Worm (Caenorhabditis elegans): Measurements from ENCODE around the gene C49H3.12.
"Not testable (repeated sequence)": the region's sequence is repeated elsewhere in the genome, so short reads cannot be mapped to it uniquely, and the experiment has no call there.

The C49H3.12 gene

DNA sequence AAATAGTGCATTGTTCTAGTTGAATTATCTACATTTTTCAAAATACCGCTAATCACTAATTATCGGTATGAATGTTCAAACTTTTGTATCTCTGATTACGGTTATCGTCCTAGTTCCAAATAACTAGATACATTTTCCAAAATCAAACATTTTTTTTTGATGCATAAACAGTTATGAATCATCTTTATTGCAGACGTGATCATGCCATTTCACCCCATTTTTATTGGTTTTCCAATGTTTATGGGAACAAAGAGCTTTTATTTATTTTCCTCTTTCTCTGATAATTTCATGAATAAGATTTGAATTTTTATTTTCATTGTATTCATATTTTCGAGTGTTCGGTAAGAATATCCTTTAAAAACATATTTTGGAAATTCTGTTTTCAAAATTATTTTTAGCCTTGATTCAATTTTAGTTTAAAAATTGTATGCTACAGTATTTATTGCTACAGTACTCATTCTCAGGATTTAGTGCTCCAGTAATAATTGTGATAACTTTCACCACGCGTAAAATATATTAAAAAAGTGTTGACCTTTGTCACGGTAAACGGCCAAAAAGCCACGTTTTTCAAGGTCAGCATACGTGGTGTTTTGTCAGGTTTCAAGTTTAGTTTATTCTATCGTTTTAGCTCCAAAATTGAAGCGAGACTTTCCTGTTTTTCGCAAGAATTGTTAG lies 29.7 kb upstream of the C49H3.12 start, which contains the start of gene csr-1:
csr-1 (plus strand) TSS at position 625 of the 675 bp plus-strand sequence.
- no peak for TF ChIP-seq skn-1 (tag; optimal IDR thresholded peaks at IDR 0.05)
- TF ChIP-seq lsy-2 (tag; optimal IDR thresholded peaks at IDR 0.05): no peak
- no peak for TF ChIP-seq nhr-129 (tag; optimal IDR thresholded peaks at IDR 0.05)
- TF ChIP-seq mdl-1 (tag; optimal IDR thresholded peaks at IDR 0.05): no peak
- no peak for TF ChIP-seq blmp-1 (tag; optimal IDR thresholded peaks at IDR 0.05; ENCODE audit: insufficient read depth)
- no peak for TF ChIP-seq ZK546.5 (tag; optimal IDR thresholded peaks at IDR 0.05)
- TF ChIP-seq nhr-11 (tag; optimal IDR thresholded peaks at IDR 0.05): no peak
- TF ChIP-seq aly-2 (tag; optimal IDR thresholded peaks at IDR 0.05): no peak
- TF ChIP-seq fos-1 (tag; optimal IDR thresholded peaks at IDR 0.05): no peak
- no peak for TF ChIP-seq mab-5 (tag; optimal IDR thresholded peaks at IDR 0.05)
- no peak for TF ChIP-seq sem-4 (tag; optimal IDR thresholded peaks at IDR 0.05)
- TF ChIP-seq gmeb-1 (tag; optimal IDR thresholded peaks at IDR 0.05): no peak
- no peak for TF ChIP-seq nhr-237 (tag; optimal IDR thresholded peaks at IDR 0.05)
- TF ChIP-seq crh-2 (tag; optimal IDR thresholded peaks at IDR 0.05): no peak
- TF ChIP-seq egl-27 (tag; optimal IDR thresholded peaks at IDR 0.05): no peak
- TF ChIP-seq dmd-4 (tag; optimal IDR thresholded peaks at IDR 0.05): no peak
- no peak for TF ChIP-seq unc-55 (GFP tag; optimal IDR thresholded peaks at IDR 0.05)
- no peak for TF ChIP-seq ztf-1 (GFP tag; conservative IDR thresholded peaks at IDR 0.05)

DNA sequence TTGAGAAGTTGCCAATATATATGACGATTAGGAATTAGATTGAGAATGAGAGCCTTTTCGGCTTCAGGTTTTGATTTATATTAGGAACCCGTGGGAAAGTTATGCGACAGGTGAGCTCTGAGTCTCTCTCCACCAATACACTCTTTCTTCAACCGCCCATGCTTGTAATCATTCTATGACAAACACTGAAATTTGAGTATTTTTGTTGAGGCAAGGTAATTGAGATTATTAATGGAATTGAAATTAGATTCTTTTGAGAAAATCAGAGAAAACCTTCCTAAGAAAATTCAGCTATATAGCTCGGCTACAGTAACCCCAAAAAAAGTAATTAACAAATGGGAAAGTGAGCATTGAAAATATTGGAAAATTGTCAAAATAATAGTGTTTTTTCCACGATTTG lies 28.7 kb upstream of the C49H3.12 start, which contains the start of gene ceh-19:
ceh-19 (minus strand) TSS at position 101 of the 400 bp plus-strand sequence.
- TF ChIP-seq ztf-4 (tag; optimal IDR thresholded peaks at IDR 0.05) (no peak), F13H6.1 (tag; optimal IDR thresholded peaks at IDR 0.05) (no peak), crh-2 (tag; optimal IDR thresholded peaks at IDR 0.05) (no peak), egl-27 (tag; optimal IDR thresholded peaks at IDR 0.05) (no peak), fos-1 (tag; optimal IDR thresholded peaks at IDR 0.05) (no peak)

DNA sequence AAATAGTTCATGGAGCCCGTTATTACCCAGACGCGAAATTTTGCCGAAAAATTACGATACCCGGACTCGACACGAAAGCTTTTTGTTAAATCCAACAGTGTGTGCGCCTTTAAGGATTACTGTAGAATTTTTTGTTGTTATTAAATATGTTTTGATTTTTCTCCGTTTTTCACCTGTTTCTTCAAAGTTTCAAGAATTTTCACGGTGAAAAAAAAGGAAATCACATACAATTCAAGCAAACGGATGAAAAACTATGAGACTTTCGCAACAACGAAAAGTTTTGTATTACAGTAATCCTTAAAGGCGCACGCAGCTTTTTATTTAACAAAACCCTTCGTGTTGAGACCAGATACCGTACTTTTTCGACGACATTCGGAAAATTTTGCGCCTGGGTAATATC lies 26.9 kb upstream of the C49H3.12 start:
- TF ChIP-seq Y55F3AM.14 (GFP tag; optimal IDR thresholded peaks at IDR 0.05): no peak
- TF ChIP-seq dmd-4 (tag; optimal IDR thresholded peaks at IDR 0.05): no peak
- TF ChIP-seq lin-39 (tag; optimal IDR thresholded peaks at IDR 0.05): no peak
- TF ChIP-seq aly-2 (tag; optimal IDR thresholded peaks at IDR 0.05): no peak
- no peak for TF ChIP-seq skn-1 (tag; optimal IDR thresholded peaks at IDR 0.05)
- TF ChIP-seq ztf-1 (GFP tag; conservative IDR thresholded peaks at IDR 0.05): no peak
- no peak for TF ChIP-seq ceh-82 (tag; optimal IDR thresholded peaks at IDR 0.05)
- TF ChIP-seq crh-2 (tag; optimal IDR thresholded peaks at IDR 0.05): no peak
- TF ChIP-seq mab-5 (tag; optimal IDR thresholded peaks at IDR 0.05): no peak
- no peak for TF ChIP-seq nhr-6 (tag; optimal IDR thresholded peaks at IDR 0.05)
- no peak for TF ChIP-seq nhr-11 (tag; optimal IDR thresholded peaks at IDR 0.05)
- no peak for TF ChIP-seq sem-4 (tag; optimal IDR thresholded peaks at IDR 0.05)
- TF ChIP-seq ztf-11 (tag; optimal IDR thresholded peaks at IDR 0.05): no peak
- TF ChIP-seq unc-39 (tag; optimal IDR thresholded peaks at IDR 0.05): no peak
- no peak for TF ChIP-seq nhr-10 (tag; optimal IDR thresholded peaks at IDR 0.05)
- no peak for TF ChIP-seq gmeb-1 (tag; optimal IDR thresholded peaks at IDR 0.05)
- TF ChIP-seq elt-3 (tag; optimal IDR thresholded peaks at IDR 0.05): no peak

DNA sequence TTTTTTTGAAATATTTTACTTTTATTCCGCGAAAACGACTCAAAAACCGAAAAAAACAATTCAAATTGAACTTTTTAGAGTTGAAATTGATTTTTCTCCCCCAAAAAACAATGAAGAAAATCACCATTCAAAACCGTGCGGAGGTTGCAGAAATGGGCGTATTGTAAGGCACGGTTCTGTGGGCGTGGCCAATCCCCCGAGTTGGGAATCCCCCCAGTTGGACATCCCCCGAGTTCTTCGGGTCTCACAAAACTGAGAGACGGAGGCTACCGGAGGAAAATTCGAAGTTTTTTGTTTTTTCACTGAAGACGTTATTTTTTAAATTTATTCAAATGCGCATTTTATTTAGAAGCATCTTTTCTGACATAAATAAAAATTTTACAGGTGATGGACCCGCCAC lies 21.2 kb upstream of the C49H3.12 start, which contains the start of gene mcm-3AP:
mcm-3AP (plus strand) TSS at position 383 of the 400 bp plus-strand sequence.
- TF ChIP-seq C34F6.9 (tag; optimal IDR thresholded peaks at IDR 0.05) (peak; percentile 2), unc-55 (GFP tag; optimal IDR thresholded peaks at IDR 0.05) (peak; percentile 48), lsy-2 (tag; optimal IDR thresholded peaks at IDR 0.05) (peak in 1 of 2 experiments; percentile 63), F13H6.1 (tag; optimal IDR thresholded peaks at IDR 0.05) (peak; percentile 8)

DNA sequence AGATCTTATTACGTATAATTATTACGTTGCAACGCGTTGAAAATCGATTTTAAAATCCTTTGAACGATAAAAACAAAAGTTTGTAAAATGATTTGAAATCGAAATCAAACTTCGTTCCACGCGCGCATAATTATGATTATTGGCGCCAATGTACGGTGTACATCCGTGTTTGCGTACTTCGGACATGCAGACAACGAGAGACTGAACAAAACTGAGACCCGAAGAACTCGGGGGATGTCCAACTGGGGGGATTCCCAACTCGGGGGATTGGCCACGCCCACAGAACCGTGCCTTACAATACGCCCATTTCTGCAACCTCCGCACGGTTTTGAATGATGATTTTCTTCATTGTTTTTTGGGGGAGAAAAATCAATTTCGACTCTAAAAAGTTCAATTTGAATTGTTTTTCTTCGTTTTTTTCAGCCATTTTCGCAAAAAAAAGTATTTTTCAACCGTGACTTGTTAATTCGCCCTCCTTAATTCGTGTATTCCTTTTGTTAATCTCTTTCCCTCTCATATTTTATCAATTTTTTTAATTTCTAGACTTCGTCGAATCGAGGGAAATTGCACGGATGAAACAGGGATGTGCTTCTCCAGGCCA lies 19.9 kb upstream of the C49H3.12 start, which contains the start of gene F20D12.12:
F20D12.12 (plus strand) TSS at position 542 of the 601 bp plus-strand sequence.
- peak; percentile 65 for TF ChIP-seq lin-13 (GFP tag; optimal IDR thresholded peaks at IDR 0.05)
- peak; percentile 49 for TF ChIP-seq zag-1 (tag; optimal IDR thresholded peaks at IDR 0.05)
- peak; percentile 24 for TF ChIP-seq nhr-25 (tag; optimal IDR thresholded peaks at IDR 0.05)
- TF ChIP-seq sma-9 (GFP tag; optimal IDR thresholded peaks at IDR 0.05): peak; percentile 75
- not testable (repeated sequence) for TF ChIP-seq sma-9 (tag; optimal IDR thresholded peaks at IDR 0.05)
- TF ChIP-seq F13H6.1 (tag; optimal IDR thresholded peaks at IDR 0.05): peak; percentile 68
- peak; percentile 74 for TF ChIP-seq nhr-129 (tag; optimal IDR thresholded peaks at IDR 0.05)
- peak; percentile 33 for TF ChIP-seq crh-2 (tag; optimal IDR thresholded peaks at IDR 0.05)
- peak; percentile 7 for TF ChIP-seq snpc-4 (tag; optimal IDR thresholded peaks at IDR 0.05)
- TF ChIP-seq lsy-2 (tag; optimal IDR thresholded peaks at IDR 0.05): peak; percentile 82 to 96
- peak; percentile 55 for TF ChIP-seq unc-55 (GFP tag; optimal IDR thresholded peaks at IDR 0.05)
- TF ChIP-seq gmeb-1 (tag; optimal IDR thresholded peaks at IDR 0.05): peak; percentile 32
- peak; percentile 68 for TF ChIP-seq sma-3 (GFP tag; optimal IDR thresholded peaks at IDR 0.05)
- peak; percentile 72 for TF ChIP-seq C34F6.9 (tag; optimal IDR thresholded peaks at IDR 0.05)

Measured in whole organism, L2 larva.